Fruit fly (Drosophila melanogaster) whole organism, wandering third instar larva: ENCODE data around the gene crm.
A peak's percentile ranks its signal among the peaks of the same experiment; 100 is the strongest.

Experiments used
- Abd-B ChIP-seq: fragments of >200 bp; optimal IDR thresholded peaks from 2 replicates; lab custom pipeline; 2017; ENCODE audit warnings: missing biosample characterization, missing genetic modification characterization
- CG32264 ChIP-seq: fragments of 200-800 bp; sonication (Bioruptor generic); optimal IDR thresholded peaks from 2 replicates; lab custom pipeline; 2016; ENCODE audit warnings: missing biosample characterization, missing genetic modification characterization
- Dfd ChIP-seq: fragments of >200 bp; optimal IDR thresholded peaks from 2 replicates; lab custom pipeline; 2017; ENCODE audit warnings: missing biosample characterization, missing genetic modification characterization
- HLH106 ChIP-seq: fragments of 200-800 bp; optimal IDR thresholded peaks from 3 replicates; lab custom pipeline; 2019; ENCODE audit warnings: missing biosample characterization, mild to moderate bottlenecking, missing genetic modification characterization, moderate library complexity
- Hnf4 ChIP-seq: fragments of 200-800 bp; sonication (Bioruptor generic); optimal IDR thresholded peaks from 2 replicates; lab custom pipeline; 2016; ENCODE audit warnings: missing biosample characterization, mild to moderate bottlenecking, missing genetic modification characterization
- Rel ChIP-seq, 2 experiments: fragments of 200-800 bp; sonication (Bioruptor generic) in 1 of 2; optimal IDR thresholded peaks; 2 replicates in 1 of 2; 3 replicates in 1 of 2; lab custom pipeline; 2016 to 2019; ENCODE audit warnings: mild to moderate bottlenecking in 2 of 2, missing biosample characterization in 2 of 2, missing genetic modification characterization in 2 of 2, moderate library complexity in 1 of 2
- fru ChIP-seq: fragments of 200-800 bp; sonication (Bioruptor generic); optimal IDR thresholded peaks from 3 replicates; lab custom pipeline; 2016; ENCODE audit warnings: missing biosample characterization, mild to moderate bottlenecking, missing genetic modification characterization
- h ChIP-seq: fragments of 200-800 bp; sonication (Bioruptor generic); optimal IDR thresholded peaks from 3 replicates; lab custom pipeline; 2016; ENCODE audit warnings: missing biosample characterization, mild to moderate bottlenecking, missing genetic modification characterization
- pan ChIP-seq: fragments of >200 bp; optimal IDR thresholded peaks from 2 replicates; lab custom pipeline; 2017
- psq ChIP-seq: fragments of 200-800 bp; sonication (Bioruptor generic); optimal IDR thresholded peaks from 3 replicates; lab custom pipeline; 2017; ENCODE audit warnings: missing biosample characterization, mild to moderate bottlenecking, missing genetic modification characterization, moderate library complexity

DNA sequence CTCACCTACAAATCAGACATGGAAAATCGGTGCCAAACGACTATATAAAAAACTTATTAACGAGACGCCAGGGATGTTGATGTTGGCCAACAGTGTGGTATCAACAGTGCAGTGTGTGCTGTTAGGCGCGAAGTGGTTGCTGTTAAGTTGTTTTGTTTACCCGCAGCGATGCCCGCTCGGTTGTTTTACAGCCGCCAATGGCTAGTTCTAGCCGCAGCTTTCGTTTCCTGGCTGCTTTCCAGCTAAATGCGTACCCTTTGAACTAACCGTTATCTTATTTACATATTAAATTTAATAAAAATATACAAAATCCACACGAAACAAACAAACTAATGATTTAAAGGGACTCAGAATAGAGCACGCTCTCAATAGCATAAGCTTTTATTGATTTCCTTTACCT, at the start of gene crm:
- no peak for TF ChIP-seq Dfd (GFP tag; lab: Kevin White, UChicago)
- TF ChIP-seq CG32264: no peak
- TF ChIP-seq psq (GFP tag; lab: Kevin White, UChicago): no peak
- no peak for TF ChIP-seq fru (GFP tag; lab: Kevin White, UChicago)
- no peak for TF ChIP-seq Hnf4 (GFP tag; lab: Kevin White, UChicago)
- no peak for TF ChIP-seq pan (lab: Kevin White, UChicago)
- no peak for TF ChIP-seq Rel (GFP tag; optimal IDR thresholded peaks at IDR 0.05; lab: Kevin White, UChicago)
- peak; percentile 5 for TF ChIP-seq Rel (tag; optimal IDR thresholded peaks at IDR 0.05; lab: Kevin White, UChicago)
- TF ChIP-seq h: no peak
- TF ChIP-seq HLH106 (tag; lab: Kevin White, UChicago): no peak
- TF ChIP-seq Abd-B: no peak
